Worm (Caenorhabditis elegans) whole organism, early embryonic: ENCODE results near the gene crn-2.

ENCODE experiments used
- B0310.2 ChIP-seq: sonication (generic microtip); optimal IDR thresholded peaks from 2 replicates; lab custom pipeline; 2016; ENCODE audit warnings: mild to moderate bottlenecking, missing genetic modification characterization, missing compliant biosample characterization
- F13C5.2 ChIP-seq: sonication (generic microtip); optimal IDR thresholded peaks from 2 replicates; lab custom pipeline; 2017; ENCODE audit warnings: mild to moderate bottlenecking, missing genetic modification characterization, inconsistent platforms, missing compliant biosample characterization
- ama-1 ChIP-seq: fragments of 150-350 bp; optimal IDR thresholded peaks from 2 replicates; lab custom pipeline; 2014
- ceh-13 ChIP-seq: fragments of 200-800 bp; sonication (Bioruptor generic); optimal IDR thresholded peaks from 2 replicates; lab custom pipeline; 2018; ENCODE audit warnings: mild to moderate bottlenecking, missing genetic modification characterization, missing compliant biosample characterization
- ets-7 ChIP-seq: sonication (generic microtip); optimal IDR thresholded peaks from 2 replicates; lab custom pipeline; 2016; ENCODE audit warnings: missing genotype, missing genetic modification characterization, missing compliant biosample characterization
- flt-1 ChIP-seq: fragments of 200-800 bp; sonication (Bioruptor generic); IDR thresholded peaks from 2 replicates; pipeline ENCODE4 v1.3.6; 2022; ENCODE audit warnings: missing genetic modification characterization, missing compliant biosample characterization
- hmbx-1 ChIP-seq: sonication (generic microtip); optimal IDR thresholded peaks from 2 replicates; lab custom pipeline; 2016; ENCODE audit warnings: mild to moderate bottlenecking, missing genetic modification characterization, missing compliant biosample characterization
- hmg-4 ChIP-seq: fragments of 200-800 bp; sonication (Bioruptor generic); optimal IDR thresholded peaks from 2 replicates; lab custom pipeline; 2018; ENCODE audit warnings: mild to moderate bottlenecking, missing genetic modification characterization, missing compliant biosample characterization
- hnd-1 ChIP-seq: sonication (generic microtip); optimal IDR thresholded peaks from 2 replicates; lab custom pipeline; 2016; ENCODE audit warnings: missing genetic modification characterization, missing compliant biosample characterization
- pes-1 ChIP-seq: fragments of 200-800 bp; sonication (Bioruptor generic); IDR thresholded peaks from 2 replicates; pipeline ENCODE4 v1.3.6; 2022; ENCODE audit warnings: missing genetic modification reagents, missing genetic modification characterization, missing compliant biosample characterization
- sea-1 ChIP-seq: fragments of 200-800 bp; sonication (Bioruptor generic); conservative IDR thresholded peaks from 2 replicates; pipeline ENCODE4 v1.3.6; 2022; ENCODE audit warnings: missing genetic modification characterization, missing compliant biosample characterization
- tbx-11 ChIP-seq: fragments of 200-800 bp; sonication (Bioruptor generic); IDR thresholded peaks from 2 replicates; pipeline ENCODE4 v1.3.6; 2022; ENCODE audit warnings: missing genetic modification characterization, missing compliant biosample characterization
- tbx-37 ChIP-seq: fragments of 200-800 bp; sonication (Bioruptor generic); conservative IDR thresholded peaks from 2 replicates; pipeline ENCODE4 v1.3.6; 2022; ENCODE audit warnings: missing genetic modification reagents, missing genetic modification characterization, missing compliant biosample characterization
- tra-4 ChIP-seq: sonication (generic microtip); optimal IDR thresholded peaks from 2 replicates; lab custom pipeline; 2017; ENCODE audit warnings: missing genetic modification characterization, missing compliant biosample characterization

DNA sequence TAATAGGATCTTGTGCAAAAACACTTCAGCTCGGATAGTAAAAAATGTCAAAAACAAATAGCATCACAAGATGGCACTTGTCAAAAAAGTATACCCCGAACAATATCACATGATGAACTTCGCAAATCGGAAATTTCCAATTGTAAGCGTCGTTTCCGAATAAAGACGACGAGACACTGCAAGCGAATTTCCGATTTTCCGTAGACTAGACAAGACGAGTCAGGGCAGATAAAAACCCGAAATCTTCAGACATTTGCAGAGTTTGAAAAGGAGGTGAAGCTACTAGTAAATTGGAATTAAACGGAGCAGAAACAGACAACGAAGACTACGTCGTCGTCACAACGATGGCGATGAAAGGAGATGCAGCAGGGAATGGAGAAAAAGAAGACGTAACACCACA, 22.7 kb upstream of the crn-2 start:
- no peak for TF ChIP-seq flt-1 (GFP tag; lab: Robert Waterston, UW)
- TF ChIP-seq pes-1 (GFP tag; lab: Robert Waterston, UW): no peak
- TF ChIP-seq ama-1 (lab: Kevin White, UChicago): no peak
- TF ChIP-seq ceh-13 (GFP tag; lab: Kevin White, UChicago): no peak
- no peak for TF ChIP-seq F13C5.2
- no peak for TF ChIP-seq sea-1 (GFP tag; lab: Robert Waterston, UW)
- no peak for TF ChIP-seq hnd-1 (tag; lab: Kevin White, UChicago)
- no peak for TF ChIP-seq tbx-37 (GFP tag; lab: Robert Waterston, UW)
- TF ChIP-seq tra-4 (tag; lab: Kevin White, UChicago): no peak
- no peak for TF ChIP-seq hmg-4 (GFP tag; lab: Kevin White, UChicago)
- TF ChIP-seq B0310.2 (tag; lab: Kevin White, UChicago): no peak
- no peak for TF ChIP-seq tbx-11 (GFP tag; lab: Robert Waterston, UW)
- no peak for TF ChIP-seq hmbx-1
- no peak for TF ChIP-seq ets-7 (tag; lab: Kevin White, UChicago)
